Fruit fly (Drosophila melanogaster) whole organism, embryonic: ENCODE results near the gene CG15741.

Experiments used
- Abd-B ChIP-seq: fragments of 200-800 bp; sonication (Bioruptor generic); optimal IDR thresholded peaks from 2 replicates; lab custom pipeline; 2018; ENCODE audit warnings: missing biosample characterization, mild to moderate bottlenecking, missing genetic modification characterization, moderate library complexity
- Aef1 ChIP-seq: fragments of 200-800 bp; sonication (Bioruptor generic); IDR thresholded peaks from 3 replicates; pipeline ENCODE4 v1.3.6; 2022; ENCODE audit warnings: missing biosample characterization, missing genetic modification characterization
- Atf6 ChIP-seq: fragments of 200-800 bp; sonication (Bioruptor generic); IDR thresholded peaks from 2 replicates; pipeline ENCODE4 v1.3.6; 2022; ENCODE audit warnings: missing biosample characterization, missing genetic modification characterization
- B-H2 ChIP-seq: fragments of 200-800 bp; sonication (Bioruptor generic); optimal IDR thresholded peaks from 2 replicates; lab custom pipeline; 2018; ENCODE audit warnings: missing biosample characterization, mild to moderate bottlenecking, missing genetic modification characterization
- Blimp-1 ChIP-seq: fragments of 200-800 bp; sonication (Bioruptor generic); optimal IDR thresholded peaks from 3 replicates; lab custom pipeline; 2018; ENCODE audit warnings: missing biosample characterization, missing genetic modification characterization, mild to moderate bottlenecking, moderate library complexity, missing genetic modification reagents
- CG11696 ChIP-seq: fragments of 200-800 bp; sonication (Bioruptor generic); IDR thresholded peaks from 2 replicates; pipeline ENCODE4 v1.3.6; 2022; ENCODE audit warnings: missing biosample characterization, missing genetic modification characterization
- CG12071 ChIP-seq: fragments of 200-800 bp; sonication (Bioruptor generic); optimal IDR thresholded peaks from 3 replicates; lab custom pipeline; 2018; ENCODE audit warnings: missing biosample characterization, mild to moderate bottlenecking, missing genetic modification characterization
- CG12391 ChIP-seq: fragments of 200-800 bp; sonication (Bioruptor generic); optimal IDR thresholded peaks from 3 replicates; lab custom pipeline; 2018; ENCODE audit warnings: missing biosample characterization, mild to moderate bottlenecking, missing genetic modification characterization, moderate library complexity
- CG13424 ChIP-seq: fragments of 200-800 bp; sonication (Bioruptor generic); optimal IDR thresholded peaks from 2 replicates; lab custom pipeline; 2019; ENCODE audit warnings: missing biosample characterization, mild to moderate bottlenecking, missing genetic modification characterization, moderate library complexity
- CG14965 ChIP-seq: fragments of 200-800 bp; sonication (Bioruptor generic); optimal IDR thresholded peaks from 2 replicates; lab custom pipeline; 2016; ENCODE audit warnings: missing biosample characterization, missing genetic modification characterization, borderline replicate concordance
- CG15269 ChIP-seq: fragments of 200-800 bp; sonication (Bioruptor generic); optimal IDR thresholded peaks from 2 replicates; lab custom pipeline; 2018; ENCODE audit warnings: missing biosample characterization, mild to moderate bottlenecking, missing genetic modification characterization, moderate library complexity
- CG1529 ChIP-seq: fragments of 200-800 bp; sonication (Bioruptor generic); optimal IDR thresholded peaks from 3 replicates; lab custom pipeline; 2018; ENCODE audit warnings: missing biosample characterization, missing genetic modification characterization
- CG16863 ChIP-seq: fragments of 200-800 bp; sonication (Bioruptor generic); optimal IDR thresholded peaks from 3 replicates; lab custom pipeline; 2016; ENCODE audit warnings: missing biosample characterization, missing genetic modification characterization
- CG17328 ChIP-seq: fragments of 200-800 bp; sonication (Bioruptor generic); IDR thresholded peaks from 2 replicates; pipeline ENCODE4 v1.3.6; 2022; ENCODE audit warnings: missing biosample characterization, missing genetic modification characterization
- CG17912 ChIP-seq: fragments of 200-800 bp; sonication (Bioruptor generic); optimal IDR thresholded peaks from 2 replicates; lab custom pipeline; 2018; ENCODE audit warnings: missing biosample characterization, mild to moderate bottlenecking, missing genetic modification characterization
- CG18619 ChIP-seq: fragments of 200-800 bp; sonication (Bioruptor generic); optimal IDR thresholded peaks from 3 replicates; lab custom pipeline; 2017; ENCODE audit warnings: missing biosample characterization, mild to moderate bottlenecking, missing genetic modification characterization
- CG2120 ChIP-seq: fragments of 200-800 bp; sonication (Bioruptor generic); optimal IDR thresholded peaks from 3 replicates; lab custom pipeline; 2016; ENCODE audit warnings: missing biosample characterization, missing genetic modification characterization
- CG31224 ChIP-seq: fragments of 200-800 bp; sonication (Bioruptor generic); IDR thresholded peaks from 2 replicates; pipeline ENCODE4 v1.3.6; 2022; ENCODE audit warnings: missing biosample characterization, missing genetic modification characterization
- CG32767 ChIP-seq: fragments of 200-800 bp; sonication (Bioruptor generic); IDR thresholded peaks from 2 replicates; pipeline ENCODE4 v1.3.6; 2022; ENCODE audit warnings: missing biosample characterization, missing genetic modification characterization
- CG4360 ChIP-seq: fragments of 200-800 bp; sonication (Bioruptor generic); IDR thresholded peaks from 2 replicates; pipeline ENCODE4 v1.3.6; 2022; ENCODE audit warnings: missing biosample characterization, missing genetic modification characterization
- CG8089 ChIP-seq: fragments of 200-800 bp; sonication (Bioruptor generic); optimal IDR thresholded peaks from 3 replicates; lab custom pipeline; 2016; ENCODE audit warnings: missing biosample characterization, missing genetic modification characterization
- CG8290 ChIP-seq, 3 experiments: fragments of 200-800 bp; sonication (Bioruptor generic); optimal IDR thresholded peaks; 2 replicates each; lab custom pipeline; 2016 to 2019; ENCODE audit warnings: missing biosample characterization in 3 of 3, missing genetic modification characterization in 3 of 3, mild to moderate bottlenecking in 2 of 3, moderate library complexity in 1 of 3
- CG8359 ChIP-seq: fragments of 200-800 bp; sonication (Bioruptor generic); optimal IDR thresholded peaks from 2 replicates; lab custom pipeline; 2017; ENCODE audit warnings: missing biosample characterization, mild to moderate bottlenecking, missing genetic modification characterization, borderline replicate concordance
- CG8765 ChIP-seq: fragments of 200-800 bp; sonication (Bioruptor generic); IDR thresholded peaks from 2 replicates; pipeline ENCODE4 v1.3.6; 2022; ENCODE audit warnings: missing biosample characterization, missing genetic modification characterization
- Chrac-16 ChIP-seq: fragments of 200-800 bp; sonication (Bioruptor generic); optimal IDR thresholded peaks from 3 replicates; lab custom pipeline; 2016; ENCODE audit warnings: missing biosample characterization, missing genetic modification characterization
- CoRest ChIP-seq: fragments of 200-800 bp; sonication (Bioruptor generic); optimal IDR thresholded peaks from 3 replicates; lab custom pipeline; 2018; ENCODE audit warnings: missing biosample characterization, mild to moderate bottlenecking, missing genetic modification characterization, moderate library complexity
- Dref ChIP-seq: fragments of 200-800 bp; sonication (Bioruptor generic); IDR thresholded peaks from 2 replicates; pipeline ENCODE4 v1.3.6; 2022; ENCODE audit warnings: missing biosample characterization, missing genetic modification characterization
- H15 ChIP-seq: fragments of 200-800 bp; sonication (Bioruptor generic); IDR thresholded peaks from 3 replicates; pipeline ENCODE4 v1.3.6; 2022; ENCODE audit warnings: missing biosample characterization, missing genetic modification characterization
- Hr3 ChIP-seq: fragments of 200-800 bp; sonication (Bioruptor generic); optimal IDR thresholded peaks from 3 replicates; lab custom pipeline; 2016; ENCODE audit warnings: missing biosample characterization, missing genetic modification characterization
- Oaz ChIP-seq: fragments of 200-800 bp; sonication (Bioruptor generic); IDR thresholded peaks from 2 replicates; pipeline ENCODE4 v1.3.6; 2022; ENCODE audit warnings: missing biosample characterization, missing genetic modification characterization
- bbx ChIP-seq: fragments of 200-800 bp; sonication (Bioruptor generic); IDR thresholded peaks from 2 replicates; pipeline ENCODE4 v1.3.6; 2022; ENCODE audit warnings: missing biosample characterization, missing genetic modification characterization; ENCODE audit not compliant: partially characterized antibody
- bigmax ChIP-seq: fragments of 200-800 bp; sonication (Bioruptor generic); optimal IDR thresholded peaks from 2 replicates; lab custom pipeline; 2018; ENCODE audit warnings: missing biosample characterization, mild to moderate bottlenecking, missing genetic modification characterization
- chm ChIP-seq: fragments of 200-800 bp; sonication (Bioruptor generic); IDR thresholded peaks from 2 replicates; pipeline ENCODE4 v1.3.6; 2022; ENCODE audit warnings: missing biosample characterization, missing genetic modification characterization
- ems ChIP-seq: fragments of 200-800 bp; sonication (Bioruptor generic); optimal IDR thresholded peaks from 3 replicates; lab custom pipeline; 2016; ENCODE audit warnings: missing biosample characterization, missing genetic modification characterization
- hkb ChIP-seq, 2 experiments: fragments of 200-800 bp in 1 of 2; fragments of >200 bp in 1 of 2; sonication (Bioruptor generic) in 1 of 2; IDR thresholded peaks in 1 of 2; optimal IDR thresholded peaks in 1 of 2; 2 replicates each; pipeline versions ENCODE4 v1.3.6 to Lab custom; 2017 to 2022; ENCODE audit warnings: missing biosample characterization in 1 of 2, missing genetic modification characterization in 1 of 2
- jumu ChIP-seq: fragments of 200-800 bp; sonication (Bioruptor generic); optimal IDR thresholded peaks from 3 replicates; lab custom pipeline; 2016; ENCODE audit warnings: missing biosample characterization, missing genetic modification characterization
- lab ChIP-seq: fragments of 200-800 bp; sonication (Bioruptor generic); optimal IDR thresholded peaks from 3 replicates; lab custom pipeline; 2017; ENCODE audit warnings: missing biosample characterization, missing genetic modification characterization, mild to moderate bottlenecking, moderate library complexity, missing genetic modification reagents
- maf-S ChIP-seq: fragments of 200-800 bp; sonication (Bioruptor generic); optimal IDR thresholded peaks from 2 replicates; lab custom pipeline; 2016; ENCODE audit warnings: missing biosample characterization, missing genetic modification characterization
- pb ChIP-seq: fragments of 200-800 bp; sonication (Bioruptor generic); optimal IDR thresholded peaks from 3 replicates; lab custom pipeline; 2016; ENCODE audit warnings: missing biosample characterization, missing genetic modification characterization
- pho ChIP-seq: fragments of 200-800 bp; sonication (Bioruptor generic); optimal IDR thresholded peaks from 2 replicates; lab custom pipeline; 2016; ENCODE audit warnings: missing biosample characterization, missing genetic modification characterization
- prd ChIP-seq, 3 experiments: fragments of >200 bp in 2 of 3; fragments of 200-800 bp in 1 of 3; sonication (Bioruptor generic) in 1 of 3; optimal IDR thresholded peaks in 2 of 3; IDR thresholded peaks in 1 of 3; 2 replicates in 2 of 3; 3 replicates in 1 of 3; pipeline versions ENCODE4 v1.3.6 to Lab custom; 2017 to 2022; ENCODE audit warnings: missing biosample characterization in 1 of 3, missing genetic modification characterization in 1 of 3
- ranshi ChIP-seq: fragments of 200-800 bp; sonication (Bioruptor generic); IDR thresholded peaks from 2 replicates; pipeline ENCODE4 v1.3.6; 2022; ENCODE audit warnings: missing biosample characterization, missing genetic modification characterization
- run ChIP-seq: fragments of 200-800 bp; sonication (Bioruptor generic); optimal IDR thresholded peaks from 3 replicates; lab custom pipeline; 2018; ENCODE audit warnings: missing biosample characterization, mild to moderate bottlenecking, missing genetic modification characterization
- seq ChIP-seq: fragments of 200-800 bp; sonication (Bioruptor generic); IDR thresholded peaks from 2 replicates; pipeline ENCODE4 v1.3.6; 2022; ENCODE audit warnings: missing biosample characterization, missing genetic modification characterization
- stc ChIP-seq: fragments of 200-800 bp; sonication (Bioruptor generic); IDR thresholded peaks from 2 replicates; pipeline ENCODE4 v1.3.6; 2022; ENCODE audit warnings: missing biosample characterization, missing genetic modification characterization
- sug ChIP-seq: fragments of 200-800 bp; optimal IDR thresholded peaks from 2 replicates; lab custom pipeline; 2019; ENCODE audit warnings: missing biosample characterization, mild to moderate bottlenecking, missing genetic modification characterization, moderate library complexity
- tll ChIP-seq, 2 experiments: fragments of 200-800 bp in 1 of 2; fragments of >200 bp in 1 of 2; sonication (Bioruptor generic) in 1 of 2; optimal IDR thresholded peaks; 2 replicates each; lab custom pipeline; 2017 to 2019; ENCODE audit warnings: missing biosample characterization in 2 of 2, missing genetic modification characterization in 2 of 2, mild to moderate bottlenecking in 1 of 2, moderate library complexity in 1 of 2
- tna ChIP-seq: fragments of 200-800 bp; sonication (Bioruptor generic); IDR thresholded peaks from 2 replicates; pipeline ENCODE4 v1.3.6; 2022; ENCODE audit warnings: missing biosample characterization, missing genetic modification characterization; ENCODE audit not compliant: partially characterized antibody
- z ChIP-seq: fragments of 200-800 bp; sonication (Bioruptor generic); IDR thresholded peaks from 3 replicates; pipeline ENCODE4 v1.3.6; 2022; ENCODE audit warnings: missing biosample characterization, missing genetic modification characterization

Gene CG15741

DNA sequence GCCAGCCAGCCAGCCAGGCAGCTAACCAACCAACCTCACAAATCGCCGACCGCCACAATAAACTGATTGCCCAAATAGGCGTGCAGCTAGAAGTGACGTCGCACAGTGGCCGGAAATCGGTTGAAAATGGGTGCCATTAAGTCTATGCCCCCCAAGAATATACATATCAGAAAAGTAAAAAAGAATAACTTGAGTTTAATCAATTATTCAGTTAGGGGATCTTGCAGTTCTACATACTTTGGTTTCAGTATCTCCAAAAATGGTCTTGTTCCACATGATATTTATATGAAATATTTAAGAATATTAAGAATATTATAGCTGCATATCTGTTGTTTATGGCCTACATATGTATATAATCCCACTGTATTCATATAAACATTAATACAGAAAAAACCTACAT lies 47.5 kb upstream of the CG15741 start (continued):
- peak; percentile 59; the same call in 1 of the 2 replicates for TF ChIP-seq Atf6 (GFP tag; lab: Robert Waterston, UW)
- no peak for TF ChIP-seq CG1529 (GFP tag; lab: Kevin White, UChicago)
- TF ChIP-seq CG4360 (GFP tag; lab: Robert Waterston, UW): no peak
- TF ChIP-seq H15: no peak
- no peak for TF ChIP-seq ems
- TF ChIP-seq CG14965 (GFP tag; lab: Kevin White, UChicago): no peak
- no peak for TF ChIP-seq pb (GFP tag; lab: Kevin White, UChicago)
- no peak for TF ChIP-seq CG12071 (GFP tag; lab: Kevin White, UChicago)
- no peak for TF ChIP-seq bbx (GFP tag; lab: Robert Waterston, UW)
- no peak for TF ChIP-seq CG8089 (GFP tag; lab: Kevin White, UChicago)
- no peak for TF ChIP-seq maf-S
- peak; percentile 16 for TF ChIP-seq Hr3 (GFP tag; lab: Kevin White, UChicago)
- TF ChIP-seq chm (GFP tag; lab: Robert Waterston, UW): 0 out of 2 replicates have a peak, but pooled peaks have one; percentile 15
- peak; percentile 39; the same call in 1 of the 3 replicates for TF ChIP-seq Aef1
- TF ChIP-seq run (tag; lab: Kevin White, UChicago): no peak
- TF ChIP-seq CG16863 (GFP tag; lab: Kevin White, UChicago): no peak
- no peak for TF ChIP-seq stc (GFP tag; lab: Robert Waterston, UW)
- no peak for TF ChIP-seq Blimp-1 (GFP tag; lab: Kevin White, UChicago)
- TF ChIP-seq prd (optimal IDR thresholded peaks at IDR 0.05; lab: Kevin White, UChicago): no peak
- TF ChIP-seq prd (GFP tag; IDR thresholded peaks at IDR 0.05; lab: Robert Waterston, UW): 0 out of 3 replicates have a peak, but pooled peaks have one; percentile 18
- 0 out of 2 replicates have a peak, but pooled peaks have one; percentile 26 for TF ChIP-seq CG31224 (GFP tag; lab: Robert Waterston, UW)
- peak; percentile 61 for TF ChIP-seq CG13424 (tag; lab: Kevin White, UChicago)
- TF ChIP-seq CG12391: peak; percentile 44
- no peak for TF ChIP-seq CG17912 (GFP tag; lab: Kevin White, UChicago)
- TF ChIP-seq CG8765 (GFP tag; lab: Robert Waterston, UW): no peak
- TF ChIP-seq CG15269: peak; percentile 78
- no peak for TF ChIP-seq jumu (GFP tag; lab: Kevin White, UChicago)
- TF ChIP-seq lab (GFP tag; lab: Kevin White, UChicago): peak; percentile 61
- no peak for TF ChIP-seq CG8290 (GFP tag; optimal IDR thresholded peaks at IDR 0.05; lab: Kevin White, UChicago)
- peak in 1 of 2 experiments; percentile 69 for TF ChIP-seq CG8290 (tag; optimal IDR thresholded peaks at IDR 0.05; lab: Kevin White, UChicago)
- no peak for TF ChIP-seq hkb (optimal IDR thresholded peaks at IDR 0.05; lab: Kevin White, UChicago)
- TF ChIP-seq hkb (GFP tag; IDR thresholded peaks at IDR 0.05; lab: Robert Waterston, UW): peak; percentile 55
- TF ChIP-seq seq: 0 out of 2 replicates have a peak, but pooled peaks have one; percentile 14
- no peak for TF ChIP-seq CG11696
- peak; percentile 37 for TF ChIP-seq CG18619 (GFP tag; lab: Kevin White, UChicago)
- peak; percentile 18 for TF ChIP-seq B-H2 (GFP tag; lab: Kevin White, UChicago)
- TF ChIP-seq Dref (GFP tag; lab: Robert Waterston, UW): no peak
- no peak for TF ChIP-seq CG32767 (GFP tag; lab: Robert Waterston, UW)
- TF ChIP-seq ranshi (GFP tag; lab: Robert Waterston, UW): peak; percentile 41; the same call in 1 of the 2 replicates
- TF ChIP-seq Abd-B (GFP tag; lab: Kevin White, UChicago): peak; percentile 43
- no peak for TF ChIP-seq z (GFP tag; lab: Robert Waterston, UW)
- TF ChIP-seq CoRest (tag; lab: Kevin White, UChicago): peak; percentile 54
- no peak for TF ChIP-seq CG17328 (GFP tag; lab: Robert Waterston, UW)
- peak; percentile 47 for TF ChIP-seq sug (tag; lab: Kevin White, UChicago)
- no peak for TF ChIP-seq pho (GFP tag; lab: Kevin White, UChicago)
- 0 out of 2 replicates have a peak, but pooled peaks have one; percentile 10 for TF ChIP-seq Oaz
- TF ChIP-seq tna (GFP tag; lab: Robert Waterston, UW): 0 out of 2 replicates have a peak, but pooled peaks have one; percentile 25
- no peak for TF ChIP-seq bigmax (GFP tag; lab: Kevin White, UChicago)
- TF ChIP-seq CG2120 (GFP tag; lab: Kevin White, UChicago): peak; percentile 40
- peak; percentile 15 for TF ChIP-seq Chrac-16 (GFP tag; lab: Kevin White, UChicago)
- no peak for TF ChIP-seq tll (GFP tag; optimal IDR thresholded peaks at IDR 0.05; lab: Kevin White, UChicago)
- no peak for TF ChIP-seq CG8359
